Fruit fly (Drosophila melanogaster): ENCODE measurements around the gene Pisd.

dm6 chr3R:24069965-24070364 lies 19.4 kb downstream of the Pisd start:
- TF ChIP-seq insv (optimal IDR thresholded peaks at IDR 0.05) (no peak), ttk (optimal IDR thresholded peaks at IDR 0.05) (no peak), Myc (optimal IDR thresholded peaks at IDR 0.05) (no peak)
